Worm (Caenorhabditis elegans) whole organism, midembryonic: ENCODE results near the gene T22F3.7.
"Not testable (repeated sequence)": the region's sequence is repeated elsewhere in the genome, so short reads cannot be mapped to it uniquely, and the experiment has no call there.

Source experiments
- T22C8.4 ChIP-seq: fragments of 200-800 bp; sonication (Bioruptor generic); IDR thresholded peaks from 2 replicates; pipeline ENCODE4 v1.3.6; 2022; ENCODE audit warnings: missing genetic modification characterization, missing compliant biosample characterization
- cog-1 ChIP-seq: sonication (generic microtip); optimal IDR thresholded peaks from 2 replicates; lab custom pipeline; 2016; ENCODE audit warnings: missing genetic modification characterization, missing compliant biosample characterization
- flt-1 ChIP-seq: fragments of 200-800 bp; sonication (Bioruptor generic); IDR thresholded peaks from 2 replicates; pipeline ENCODE4 v1.3.6; 2022; ENCODE audit warnings: missing genetic modification characterization, missing compliant biosample characterization
- klf-2 ChIP-seq: fragments of 200-800 bp; sonication (Bioruptor generic); conservative IDR thresholded peaks from 2 replicates; pipeline ENCODE4 v1.3.6; 2022; ENCODE audit warnings: missing genetic modification reagents, missing genetic modification characterization, missing compliant biosample characterization
- med-1 ChIP-seq: sonication (generic microtip); optimal IDR thresholded peaks from 2 replicates; lab custom pipeline; 2017; ENCODE audit warnings: missing genetic modification characterization, mild to moderate bottlenecking, missing compliant biosample characterization, antibody characterized with exemption, missing genetic modification reagents; ENCODE audit not compliant: insufficient read depth
- ref-1 ChIP-seq: fragments of 200-800 bp; sonication (Bioruptor generic); conservative IDR thresholded peaks from 2 replicates; pipeline ENCODE4 v1.3.6; 2022; ENCODE audit warnings: missing genetic modification reagents, missing genetic modification characterization, missing compliant biosample characterization
- tab-1 ChIP-seq: fragments of 200-800 bp; sonication (Bioruptor generic); IDR thresholded peaks from 2 replicates; pipeline ENCODE4 v1.3.6; 2022; ENCODE audit warnings: missing genetic modification characterization, missing compliant biosample characterization
- ztf-23 ChIP-seq: fragments of 200-800 bp; sonication (Bioruptor generic); IDR thresholded peaks from 2 replicates; pipeline ENCODE4 v1.3.6; 2022; ENCODE audit warnings: missing genetic modification reagents, missing genetic modification characterization, missing compliant biosample characterization
- ztf-29 ChIP-seq: fragments of 200-800 bp; sonication (Bioruptor generic); IDR thresholded peaks from 2 replicates; pipeline ENCODE4 v1.3.6; 2022; ENCODE audit warnings: missing genetic modification reagents, missing genetic modification characterization, missing compliant biosample characterization

T22F3.7 gene

DNA sequence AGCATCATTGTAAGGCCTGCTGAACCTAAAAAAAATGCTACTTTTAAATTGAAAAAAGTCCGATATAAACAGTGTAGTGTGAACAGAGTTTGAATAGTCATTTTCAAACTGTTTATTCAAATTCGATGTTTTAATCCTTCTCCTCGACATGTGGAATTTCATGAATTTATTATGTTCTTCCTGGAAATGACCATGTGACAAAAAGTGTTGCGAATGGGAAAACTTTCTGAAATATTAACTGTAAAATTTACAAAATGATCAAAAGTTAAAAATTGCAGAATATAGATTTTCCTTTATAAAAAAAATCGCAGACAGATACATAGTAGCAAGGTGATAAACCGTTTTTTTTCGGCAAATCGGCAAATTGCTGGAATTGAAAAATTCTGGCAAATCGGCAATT, 4.9 kb upstream of the T22F3.7 start, which contains the start of gene T22F3.8:
TSS of gene T22F3.8 (minus strand) at position 101 of the 400 bp plus-strand sequence.
- TF ChIP-seq ztf-29 (no peak), cog-1 (tag; lab: Kevin White, UChicago) (no peak), klf-2 (GFP tag; lab: Robert Waterston, UW) (no peak), T22C8.4 (GFP tag; lab: Robert Waterston, UW) (no peak), flt-1 (GFP tag; lab: Robert Waterston, UW) (no peak), med-1 (no peak), ztf-23 (GFP tag; lab: Robert Waterston, UW) (no peak), tab-1 (GFP tag; lab: Robert Waterston, UW) (no peak), ref-1 (GFP tag; lab: Robert Waterston, UW) (no peak)

DNA sequence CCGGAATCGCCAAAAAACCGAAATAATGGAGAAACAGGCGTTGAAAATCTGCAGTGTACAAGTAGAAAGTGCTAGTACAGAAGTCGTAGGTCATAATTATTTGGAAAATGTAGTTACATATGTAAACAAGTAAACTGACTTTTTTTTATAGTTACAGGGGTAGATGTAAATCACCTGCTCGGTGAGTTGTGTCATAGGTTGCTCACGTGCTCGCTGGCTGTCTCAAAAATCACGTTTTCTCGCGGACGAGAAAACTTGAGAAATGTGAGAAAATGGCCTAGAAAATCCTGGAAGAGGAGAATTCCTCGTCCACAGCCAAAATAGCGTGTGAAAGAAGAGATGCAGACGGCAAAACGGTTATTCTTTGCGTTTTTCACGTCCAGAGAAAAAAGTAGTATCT, 3.4 kb downstream of the T22F3.7 start, which contains the start of gene srh-212:
TSS of gene srh-212 (minus strand) at position 101 of the 400 bp plus-strand sequence.
- TF ChIP-seq med-1; flt-1 (GFP tag; lab: Robert Waterston, UW); ztf-23 (GFP tag; lab: Robert Waterston, UW): not testable (repeated sequence)

DNA sequence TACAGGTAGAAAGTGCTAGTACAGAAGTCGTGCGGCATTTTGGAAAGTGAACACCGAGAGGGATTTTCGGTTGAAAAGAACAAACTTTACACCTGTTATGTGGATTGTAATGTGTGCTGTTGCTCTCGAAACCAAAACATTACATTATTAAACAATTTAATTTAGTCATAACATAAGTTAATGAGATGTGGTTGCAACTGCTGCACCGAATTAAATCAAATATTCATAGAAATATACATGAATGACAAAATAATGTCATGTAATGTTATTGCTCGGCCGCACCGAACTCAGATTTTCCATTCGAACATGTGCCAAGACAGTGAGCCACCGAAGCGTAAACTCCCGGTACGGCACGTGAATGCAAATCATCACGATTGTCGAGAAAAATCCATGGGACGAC, 5.5 kb downstream of the T22F3.7 start, which contains the start of gene srh-213:
TSS of gene srh-213 (minus strand) at position 101 of the 400 bp plus-strand sequence.
- TF ChIP-seq ztf-29, result no peak
- TF ChIP-seq med-1, result no peak
- no peak for TF ChIP-seq tab-1 (GFP tag; lab: Robert Waterston, UW)
- TF ChIP-seq ref-1 (GFP tag; lab: Robert Waterston, UW), result no peak

DNA sequence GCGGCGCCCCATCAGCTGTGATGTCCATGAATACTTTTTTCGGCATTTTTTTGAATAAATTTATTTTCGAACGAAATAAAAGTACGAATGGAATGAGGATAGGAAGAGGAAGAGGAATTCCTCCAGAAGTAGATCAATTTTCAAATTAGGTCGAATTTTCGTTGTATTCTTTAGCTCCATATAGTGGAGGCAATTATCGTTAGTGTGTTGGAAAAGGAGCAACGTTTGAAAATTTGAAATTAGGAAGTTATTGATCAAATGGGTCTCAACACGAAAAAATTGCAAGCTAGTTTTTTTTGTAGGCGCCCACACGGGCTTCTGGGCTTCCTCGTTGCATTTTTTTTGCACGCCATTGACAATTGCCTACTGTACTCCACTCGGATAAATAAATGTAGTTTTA, 8.4 kb downstream of the T22F3.7 start, which contains the start of gene T22F3.12:
TSS of gene T22F3.12 (minus strand) at position 101 of the 400 bp plus-strand sequence.
- TF ChIP-seq ref-1 (GFP tag; lab: Robert Waterston, UW) (no peak), ztf-23 (GFP tag; lab: Robert Waterston, UW) (no peak), klf-2 (GFP tag; lab: Robert Waterston, UW) (no peak), cog-1 (tag; lab: Kevin White, UChicago) (no peak), flt-1 (GFP tag; lab: Robert Waterston, UW) (no peak), T22C8.4 (GFP tag; lab: Robert Waterston, UW) (no peak)

DNA sequence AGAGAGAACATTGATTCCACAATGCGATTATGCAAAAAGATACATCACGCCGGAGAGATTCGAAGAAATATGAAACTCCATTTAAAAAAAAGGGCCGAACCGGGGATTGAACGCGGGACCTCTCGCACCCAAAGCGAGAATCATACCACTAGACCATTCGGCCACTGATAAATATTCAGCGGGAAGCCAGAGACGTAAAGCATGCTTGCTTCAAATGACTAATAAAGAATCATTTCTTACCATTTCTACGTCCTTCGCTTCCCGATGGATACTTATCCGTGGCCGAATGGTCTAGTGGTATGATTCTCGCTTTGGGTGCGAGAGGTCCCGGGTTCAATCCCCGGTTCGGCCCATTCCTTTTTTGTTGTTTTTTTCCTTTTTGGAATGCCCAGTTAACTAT, 12.2 kb downstream of the T22F3.7 start:
- TF ChIP-seq cog-1 (tag; lab: Kevin White, UChicago) (no peak), klf-2 (GFP tag; lab: Robert Waterston, UW) (no peak), ztf-29 (no peak), flt-1 (GFP tag; lab: Robert Waterston, UW) (no peak), ref-1 (GFP tag; lab: Robert Waterston, UW) (no peak), tab-1 (GFP tag; lab: Robert Waterston, UW) (no peak), ztf-23 (GFP tag; lab: Robert Waterston, UW) (no peak), T22C8.4 (GFP tag; lab: Robert Waterston, UW) (no peak), med-1 (no peak)

DNA sequence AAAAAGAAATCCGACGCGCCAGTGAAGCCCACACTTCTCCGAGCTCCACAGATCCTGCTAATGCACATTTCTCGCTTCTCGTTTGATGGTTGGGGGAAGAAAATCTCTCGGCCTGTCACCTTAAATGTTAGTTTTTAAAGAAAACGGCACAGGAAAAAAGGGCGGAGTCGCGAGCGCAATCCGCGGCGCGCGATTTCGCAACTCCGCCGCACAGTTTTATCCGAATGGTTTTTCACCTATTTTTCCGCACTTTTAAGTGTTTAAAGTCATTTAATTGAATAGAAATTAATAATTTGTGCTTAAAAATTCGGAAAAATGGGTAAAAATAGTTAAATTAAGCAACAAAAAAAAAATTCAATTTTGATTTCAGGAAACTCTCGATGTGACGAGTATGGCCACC, 12.8 kb downstream of the T22F3.7 start:
- TF ChIP-seq ztf-23 (GFP tag; lab: Robert Waterston, UW), result peak; percentile 76
- TF ChIP-seq ztf-29, result peak; percentile 49; the same call in 1 of the 2 replicates
- 0 out of 2 replicates have a peak, but pooled peaks have one; percentile 57 for TF ChIP-seq klf-2 (GFP tag; lab: Robert Waterston, UW)
- peak; percentile 81; the same call in 1 of the 2 replicates for TF ChIP-seq tab-1 (GFP tag; lab: Robert Waterston, UW)
- peak; percentile 74 for TF ChIP-seq flt-1 (GFP tag; lab: Robert Waterston, UW)
- peak; percentile 66 for TF ChIP-seq med-1
- no peak for TF ChIP-seq cog-1 (tag; lab: Kevin White, UChicago)
- 0 out of 2 replicates have a peak, but pooled peaks have one; percentile 15 for TF ChIP-seq T22C8.4 (GFP tag; lab: Robert Waterston, UW)
- no peak for TF ChIP-seq ref-1 (GFP tag; lab: Robert Waterston, UW)

DNA sequence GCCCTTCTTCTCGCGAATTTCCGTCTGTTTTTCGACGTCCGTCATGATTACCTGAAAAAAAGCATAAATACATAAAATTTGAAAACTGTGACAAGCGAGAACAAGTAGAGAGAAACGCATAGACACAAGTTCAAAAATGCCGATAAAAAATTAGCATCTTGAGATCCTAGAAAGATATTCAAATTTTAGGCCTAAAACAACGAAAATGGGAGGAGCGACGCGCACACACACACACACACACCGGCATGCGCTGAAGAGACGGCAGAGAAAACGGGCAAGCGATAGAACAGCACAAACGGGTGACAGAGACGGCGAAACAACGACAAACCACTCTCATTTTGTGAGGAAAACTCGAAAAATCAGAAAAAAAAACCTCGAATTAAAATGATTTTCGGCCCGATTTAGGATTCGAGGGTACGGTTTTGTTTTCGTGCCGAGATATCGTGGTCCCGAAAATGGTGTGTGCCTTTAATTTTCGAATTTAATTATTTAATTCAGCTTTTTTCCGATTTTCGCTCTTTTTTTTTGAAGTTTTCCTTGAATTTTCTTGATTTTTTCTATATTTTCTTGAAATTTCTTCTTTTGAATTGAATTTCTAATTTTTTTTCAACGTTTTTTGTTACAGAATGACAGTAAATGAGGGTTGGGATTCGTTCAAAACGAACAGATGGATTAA, 14.3 kb downstream of the T22F3.7 start, which contains the start of the genes rpl-11.1 and T22F3.2:
TSS of gene rpl-11.1 (minus strand) at position 51 of the 676 bp plus-strand sequence.
TSS of gene T22F3.2 (plus strand) at position 626 of the 676 bp plus-strand sequence.
- TF ChIP-seq T22C8.4 (GFP tag; lab: Robert Waterston, UW) (no peak), flt-1 (GFP tag; lab: Robert Waterston, UW) (no peak), ztf-29 (no peak), ref-1 (GFP tag; lab: Robert Waterston, UW) (no peak), ztf-23 (GFP tag; lab: Robert Waterston, UW) (no peak)

DNA sequence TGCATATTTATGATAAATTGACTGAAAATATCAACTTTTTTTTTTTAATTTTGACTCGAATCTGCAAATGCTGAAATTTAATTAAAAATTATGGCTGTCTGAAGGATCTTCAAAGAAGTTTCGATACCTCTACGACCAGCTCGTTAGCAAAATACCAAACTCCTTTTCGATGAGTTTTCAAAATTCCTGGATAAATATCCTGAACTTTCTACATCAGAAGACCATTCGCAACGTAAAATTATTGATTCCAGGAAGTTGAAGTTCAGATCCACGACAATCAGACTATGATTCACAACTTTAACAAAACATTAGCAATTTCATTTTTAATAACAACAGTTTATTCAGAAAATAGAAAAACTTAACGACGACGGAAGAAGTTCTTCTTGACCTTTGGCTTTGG, 15.5 kb downstream of the T22F3.7 start:
- TF ChIP-seq tab-1 (GFP tag; lab: Robert Waterston, UW), result no peak
- no peak for TF ChIP-seq flt-1 (GFP tag; lab: Robert Waterston, UW)
- no peak for TF ChIP-seq klf-2 (GFP tag; lab: Robert Waterston, UW)
- no peak for TF ChIP-seq cog-1 (tag; lab: Kevin White, UChicago)
- no peak for TF ChIP-seq ztf-23 (GFP tag; lab: Robert Waterston, UW)
- no peak for TF ChIP-seq ztf-29
- no peak for TF ChIP-seq ref-1 (GFP tag; lab: Robert Waterston, UW)
- no peak for TF ChIP-seq med-1

DNA sequence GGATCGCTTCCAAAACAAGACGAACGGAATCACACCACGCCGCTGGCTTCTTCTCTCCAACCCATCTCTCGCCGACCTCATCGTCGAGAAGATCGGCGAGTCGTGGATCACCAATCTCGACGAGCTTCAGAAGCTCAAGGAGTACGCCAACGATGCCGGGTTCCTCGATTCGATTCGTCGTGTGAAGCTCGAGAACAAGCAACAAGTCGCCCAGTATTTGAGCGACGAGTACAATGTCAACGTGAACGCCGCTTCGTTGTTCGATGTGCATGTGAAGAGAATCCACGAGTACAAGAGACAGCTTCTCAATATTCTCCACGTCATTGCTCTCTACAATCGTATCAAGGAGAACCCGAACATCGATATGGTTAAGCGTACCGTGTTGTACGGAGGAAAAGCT, 16.8 kb downstream of the T22F3.7 start:
- no peak for TF ChIP-seq ztf-29
- no peak for TF ChIP-seq ztf-23 (GFP tag; lab: Robert Waterston, UW)
- TF ChIP-seq klf-2 (GFP tag; lab: Robert Waterston, UW), result no peak
- no peak for TF ChIP-seq cog-1 (tag; lab: Kevin White, UChicago)
- no peak for TF ChIP-seq flt-1 (GFP tag; lab: Robert Waterston, UW)
- TF ChIP-seq med-1, result no peak
- TF ChIP-seq T22C8.4 (GFP tag; lab: Robert Waterston, UW), result no peak
- no peak for TF ChIP-seq tab-1 (GFP tag; lab: Robert Waterston, UW)
- no peak for TF ChIP-seq ref-1 (GFP tag; lab: Robert Waterston, UW)
